Worm (Caenorhabditis elegans): Measurements from ENCODE around the gene Y47D3A.1.

Y47D3A.1 gene

ce11 chrIII:11185483-11186115 lies 44.0 kb upstream of the Y47D3A.1 start (continued):
- TF ChIP-seq lin-39 (tag; optimal IDR thresholded peaks at IDR 0.05) (no peak), ztf-11 (tag; optimal IDR thresholded peaks at IDR 0.05) (no peak), nhr-237 (tag; optimal IDR thresholded peaks at IDR 0.05) (no peak), mab-9 (GFP tag; IDR thresholded peaks at IDR 0.05) (no peak), unc-30 (tag; optimal IDR thresholded peaks at IDR 0.05) (no peak), lin-14 (GFP tag; optimal IDR thresholded peaks at IDR 0.05) (peak; percentile 94), ceh-63 (GFP tag; optimal IDR thresholded peaks at IDR 0.05) (no peak), F16B12.6 (tag; optimal IDR thresholded peaks at IDR 0.05) (no peak), unc-130 (tag; optimal IDR thresholded peaks at IDR 0.05) (no peak), unc-86 (tag; optimal IDR thresholded peaks at IDR 0.05) (peak; percentile 48), elt-2 (tag; optimal IDR thresholded peaks at IDR 0.05) (no peak), sptf-1 (tag; optimal IDR thresholded peaks at IDR 0.05) (no peak), hlh-4 (tag; optimal IDR thresholded peaks at IDR 0.05) (no peak), dsc-1 (tag; optimal IDR thresholded peaks at IDR 0.05) (peak; percentile 19), ceh-82 (tag; optimal IDR thresholded peaks at IDR 0.05) (peak in 1 of 3 experiments; percentile 44), unc-62 (GFP tag; optimal IDR thresholded peaks at IDR 0.05) (no peak), alr-1 (tag; optimal IDR thresholded peaks at IDR 0.05; ENCODE audit: borderline replicate concordance) (no peak), efl-1 (optimal IDR thresholded peaks at IDR 0.05) (peak in 1 of 2 experiments; percentile 0), efl-1 (GFP tag; optimal IDR thresholded peaks at IDR 0.05 in 1 of 2) (no peak), rnt-1 (tag; optimal IDR thresholded peaks at IDR 0.05) (peak; percentile 4)

- TF ChIP-seq unc-130 (tag; optimal IDR thresholded peaks at IDR 0.05), result no peak
- TF ChIP-seq hpl-2 (GFP tag; optimal IDR thresholded peaks at IDR 0.05), result no peak
- no peak for TF ChIP-seq blmp-1 (tag; optimal IDR thresholded peaks at IDR 0.05)
Observed at ce11 chrIII:11175642-11176217, 34.1 kb upstream of the Y47D3A.1 start.

- TF ChIP-seq nhr-11 (tag; optimal IDR thresholded peaks at IDR 0.05) (no peak), efl-3 (GFP tag; optimal IDR thresholded peaks at IDR 0.05) (no peak), nhr-47 (tag; optimal IDR thresholded peaks at IDR 0.05) (no peak), lir-3 (tag; optimal IDR thresholded peaks at IDR 0.05; ENCODE audit: poor library complexity) (no peak), ceh-63 (GFP tag; optimal IDR thresholded peaks at IDR 0.05) (no peak), egl-27 (tag; optimal IDR thresholded peaks at IDR 0.05) (no peak), unc-86 (tag; optimal IDR thresholded peaks at IDR 0.05) (no peak), ets-5 (GFP tag; IDR thresholded peaks at IDR 0.05) (no peak), fkh-4 (tag; optimal IDR thresholded peaks at IDR 0.05; ENCODE audit: borderline replicate concordance) (no peak), alr-1 (tag; optimal IDR thresholded peaks at IDR 0.05; ENCODE audit: borderline replicate concordance) (no peak), lsy-2 (tag; optimal IDR thresholded peaks at IDR 0.05) (no peak), pax-3 (tag; optimal IDR thresholded peaks at IDR 0.05) (no peak), ama-1 (optimal IDR thresholded peaks at IDR 0.05) (no peak), nhr-28 (tag; optimal IDR thresholded peaks at IDR 0.05) (no peak)
Observed at ce11 chrIII:11172232-11172713, 30.6 kb upstream of the Y47D3A.1 start.

ce11 chrIII:11170509-11170908 lies 28.9 kb upstream of the Y47D3A.1 start:
- TF ChIP-seq lin-39 (tag; optimal IDR thresholded peaks at IDR 0.05) (no peak), nhr-11 (tag; optimal IDR thresholded peaks at IDR 0.05) (no peak), ztf-4 (tag; optimal IDR thresholded peaks at IDR 0.05) (no peak)

- TF ChIP-seq mab-9 (GFP tag; IDR thresholded peaks at IDR 0.05) (no peak), aha-1 (tag; optimal IDR thresholded peaks at IDR 0.05) (no peak), ztf-4 (tag; optimal IDR thresholded peaks at IDR 0.05) (no peak), unc-30 (tag; optimal IDR thresholded peaks at IDR 0.05) (no peak), efl-3 (GFP tag; optimal IDR thresholded peaks at IDR 0.05) (no peak), Y116A8C.19 (tag; optimal IDR thresholded peaks at IDR 0.05; ENCODE audit: borderline replicate concordance) (no peak), tbx-2 (tag; optimal IDR thresholded peaks at IDR 0.05) (no peak), unc-98 (GFP tag; IDR thresholded peaks at IDR 0.05) (no peak), dsc-1 (tag; optimal IDR thresholded peaks at IDR 0.05) (no peak), swsn-7 (tag; optimal IDR thresholded peaks at IDR 0.05) (no peak), nhr-20 (tag; optimal IDR thresholded peaks at IDR 0.05) (no peak), zag-1 (tag; optimal IDR thresholded peaks at IDR 0.05) (no peak), ets-5 (GFP tag; IDR thresholded peaks at IDR 0.05) (no peak), sptf-1 (tag; optimal IDR thresholded peaks at IDR 0.05) (no peak), jun-1 (tag; optimal IDR thresholded peaks at IDR 0.05) (no peak), nhr-85 (tag) (no peak), C34B4.2 (tag; optimal IDR thresholded peaks at IDR 0.05) (no peak), lsy-2 (tag; optimal IDR thresholded peaks at IDR 0.05) (no peak), hlh-4 (tag; optimal IDR thresholded peaks at IDR 0.05) (no peak), nhr-28 (tag; optimal IDR thresholded peaks at IDR 0.05) (no peak)
Observed at ce11 chrIII:11169680-11170079, 28.0 kb upstream of the Y47D3A.1 start.

Data from whole organism, L1 larva.